Worm (Caenorhabditis elegans) whole organism, young adult: ENCODE data around the gene H03G16.7.

Experiments
- B0019.2 ChIP-seq: fragments of 200-800 bp; sonication (Bioruptor generic); conservative IDR thresholded peaks from 2 replicates; pipeline ENCODE4 v1.3.6; 2022; ENCODE audit warnings: missing genetic modification reagents, missing genetic modification characterization, missing compliant biosample characterization
- B0336.3 ChIP-seq: fragments of 200-800 bp; sonication (Bioruptor generic); IDR thresholded peaks from 2 replicates; pipeline ENCODE4 v1.3.6; 2022; ENCODE audit warnings: missing genetic modification characterization, missing compliant biosample characterization
- D2030.7 ChIP-seq: fragments of 200-800 bp; sonication (Bioruptor generic); IDR thresholded peaks from 2 replicates; pipeline ENCODE4 v1.3.6; 2022; ENCODE audit warnings: missing genetic modification reagents, missing genetic modification characterization, missing compliant biosample characterization
- F10E7.11 ChIP-seq: sonication (generic microtip); optimal IDR thresholded peaks from 2 replicates; lab custom pipeline; 2017; ENCODE audit warnings: mild to moderate bottlenecking, missing genetic modification characterization, moderate library complexity, missing compliant biosample characterization
- F23B12.7 ChIP-seq: sonication (generic microtip); optimal IDR thresholded peaks from 2 replicates; lab custom pipeline; 2017; ENCODE audit warnings: missing genetic modification characterization, mild to moderate bottlenecking, missing compliant biosample characterization, antibody characterized with exemption, moderate library complexity; ENCODE audit not compliant: insufficient read depth
- F39B2.1 ChIP-seq: fragments of 200-800 bp; sonication (Bioruptor generic); IDR thresholded peaks from 2 replicates; pipeline ENCODE4 v1.3.6; 2022; ENCODE audit warnings: missing genetic modification reagents, missing genetic modification characterization, missing compliant biosample characterization
- F57C9.4 ChIP-seq: sonication (generic microtip); optimal IDR thresholded peaks from 2 replicates; lab custom pipeline; 2017; ENCODE audit warnings: mild to moderate bottlenecking, missing genetic modification characterization, missing compliant biosample characterization
- Y53G8AR.9 ChIP-seq: fragments of 200-800 bp; sonication (Bioruptor generic); conservative IDR thresholded peaks from 2 replicates; pipeline ENCODE4 v1.3.6; 2022; ENCODE audit warnings: missing genetic modification reagents, missing genetic modification characterization, missing compliant biosample characterization
- Y79H2A.3 ChIP-seq: fragments of 200-800 bp; sonication (Bioruptor generic); conservative IDR thresholded peaks from 2 replicates; pipeline ENCODE4 v1.3.6; 2022; ENCODE audit warnings: missing genetic modification reagents, missing genetic modification characterization, missing compliant biosample characterization
- Y95B8A.8 ChIP-seq: fragments of 200-800 bp; sonication (Bioruptor generic); IDR thresholded peaks from 2 replicates; pipeline ENCODE4 v1.3.6; 2022; ENCODE audit warnings: missing genetic modification reagents, missing genetic modification characterization, missing compliant biosample characterization
- aptf-2 ChIP-seq: fragments of 200-800 bp; sonication (Bioruptor generic); conservative IDR thresholded peaks from 2 replicates; pipeline ENCODE4 v1.3.6; 2022; ENCODE audit warnings: missing genetic modification reagents, missing genetic modification characterization, missing compliant biosample characterization
- aptf-3 ChIP-seq: fragments of 200-800 bp; sonication (Bioruptor generic); IDR thresholded peaks from 2 replicates; pipeline ENCODE4 v1.3.6; 2022; ENCODE audit warnings: missing genetic modification characterization, missing compliant biosample characterization
- attf-3 ChIP-seq: fragments of 200-800 bp; sonication (Bioruptor generic); conservative IDR thresholded peaks from 2 replicates; pipeline ENCODE4 v1.3.6; 2022; ENCODE audit warnings: missing genetic modification reagents, missing genetic modification characterization, missing compliant biosample characterization
- attf-5 ChIP-seq: fragments of 200-800 bp; sonication (Bioruptor generic); optimal IDR thresholded peaks from 2 replicates; lab custom pipeline; 2018; ENCODE audit warnings: mild to moderate bottlenecking, missing genetic modification characterization, missing compliant biosample characterization
- attf-6 ChIP-seq: fragments of 200-800 bp; sonication (Bioruptor generic); IDR thresholded peaks from 2 replicates; pipeline ENCODE4 v1.3.6; 2022; ENCODE audit warnings: missing genetic modification reagents, missing genetic modification characterization, missing compliant biosample characterization
- bed-1 ChIP-seq: fragments of 200-800 bp; sonication (Bioruptor generic); IDR thresholded peaks from 2 replicates; pipeline ENCODE4 v1.3.6; 2022; ENCODE audit warnings: missing genetic modification reagents, missing genetic modification characterization, missing compliant biosample characterization
- cebp-1 ChIP-seq, 2 experiments: fragments of 200-800 bp in 1 of 2; sonication (Bioruptor generic) in 1 of 2; sonication (generic microtip) in 1 of 2; IDR thresholded peaks in 1 of 2; optimal IDR thresholded peaks in 1 of 2; 2 replicates each; pipeline versions ENCODE4 v1.3.6 to Lab custom; 2017 to 2022; ENCODE audit warnings: missing compliant biosample characterization in 2 of 2, missing genetic modification characterization in 2 of 2, mild to moderate bottlenecking in 1 of 2, missing genetic modification reagents in 1 of 2, moderate library complexity in 1 of 2
- ceh-27 ChIP-seq: fragments of 200-800 bp; sonication (Bioruptor generic); optimal IDR thresholded peaks from 2 replicates; lab custom pipeline; 2018; ENCODE audit warnings: mild to moderate bottlenecking, missing genetic modification characterization, moderate library complexity, missing compliant biosample characterization
- ceh-91 ChIP-seq: fragments of 200-800 bp; sonication (Bioruptor generic); IDR thresholded peaks from 2 replicates; pipeline ENCODE4 v1.3.6; 2022; ENCODE audit warnings: missing genetic modification reagents, missing genetic modification characterization, missing compliant biosample characterization
- die-1 ChIP-seq: sonication (generic microtip); optimal IDR thresholded peaks from 2 replicates; lab custom pipeline; 2016; ENCODE audit warnings: missing genotype, mild to moderate bottlenecking, missing genetic modification characterization, missing compliant biosample characterization
- dox-1 ChIP-seq: fragments of 200-800 bp; sonication (Bioruptor generic); IDR thresholded peaks from 2 replicates; pipeline ENCODE4 v1.3.6; 2022; ENCODE audit warnings: missing genetic modification reagents, missing genetic modification characterization, missing compliant biosample characterization
- efl-1 ChIP-seq: fragments of 150-350 bp; optimal IDR thresholded peaks from 2 replicates; lab custom pipeline; 2014; ENCODE audit warnings: missing biosample characterization, missing genetic modification reagents, missing genetic modification characterization
- egl-44 ChIP-seq: fragments of 200-800 bp; sonication (Bioruptor generic); IDR thresholded peaks from 2 replicates; pipeline ENCODE4 v1.3.6; 2022; ENCODE audit warnings: missing genetic modification reagents, missing genetic modification characterization, missing compliant biosample characterization
- ekl-4 ChIP-seq: fragments of 200-800 bp; sonication (Bioruptor generic); IDR thresholded peaks from 2 replicates; pipeline ENCODE4 v1.3.6; 2022; ENCODE audit warnings: missing genetic modification reagents, missing genetic modification characterization, missing compliant biosample characterization
- hmg-20 ChIP-seq: fragments of 200-800 bp; sonication (Bioruptor generic); IDR thresholded peaks from 2 replicates; pipeline ENCODE4 v1.3.6; 2022; ENCODE audit warnings: missing genetic modification reagents, missing genetic modification characterization, missing compliant biosample characterization
- hrde-1 ChIP-seq: sonication (generic microtip); optimal IDR thresholded peaks from 2 replicates; lab custom pipeline; 2016; ENCODE audit warnings: missing genetic modification characterization, mild to moderate bottlenecking, missing compliant biosample characterization, moderate library complexity, missing genotype, missing genetic modification reagents, borderline replicate concordance
- lir-1 ChIP-seq: fragments of 200-800 bp; sonication (Bioruptor generic); conservative IDR thresholded peaks from 2 replicates; pipeline ENCODE4 v1.3.6; 2022; ENCODE audit warnings: missing genetic modification reagents, missing genetic modification characterization, missing compliant biosample characterization
- madf-10 ChIP-seq: sonication (generic microtip); optimal IDR thresholded peaks from 2 replicates; lab custom pipeline; 2016; ENCODE audit warnings: mild to moderate bottlenecking, missing genetic modification characterization, missing compliant biosample characterization
- madf-6 ChIP-seq: fragments of 200-800 bp; sonication (Bioruptor generic); IDR thresholded peaks from 2 replicates; pipeline ENCODE4 v1.3.6; 2022; ENCODE audit warnings: missing genetic modification reagents, missing genetic modification characterization, missing compliant biosample characterization
- madf-8 ChIP-seq: fragments of 200-800 bp; sonication (Bioruptor generic); conservative IDR thresholded peaks from 2 replicates; pipeline ENCODE4 v1.3.6; 2022; ENCODE audit warnings: missing genetic modification reagents, missing genetic modification characterization, missing compliant biosample characterization
- mes-4 ChIP-seq: sonication (generic microtip); optimal IDR thresholded peaks from 2 replicates; lab custom pipeline; 2016; ENCODE audit warnings: missing genotype, missing genetic modification characterization, missing compliant biosample characterization
- nfya-2 ChIP-seq: fragments of 200-800 bp; sonication (Bioruptor generic); IDR thresholded peaks from 2 replicates; pipeline ENCODE4 v1.3.6; 2022; ENCODE audit warnings: missing genetic modification reagents, missing genetic modification characterization, missing compliant biosample characterization
- nhr-90 ChIP-seq: sonication (generic microtip); optimal IDR thresholded peaks from 2 replicates; lab custom pipeline; 2016; ENCODE audit warnings: missing genotype, mild to moderate bottlenecking, missing genetic modification characterization, missing compliant biosample characterization
- pha-4 ChIP-seq: fragments of 150-350 bp; sonication (generic microtip); optimal IDR thresholded peaks from 2 replicates; lab custom pipeline; 2014; ENCODE audit warnings: missing biosample characterization, missing genetic modification reagents, missing genetic modification characterization
- rcor-1 ChIP-seq: fragments of 200-800 bp; sonication (Bioruptor generic); IDR thresholded peaks from 2 replicates; pipeline ENCODE4 v1.3.6; 2022; ENCODE audit warnings: missing genetic modification reagents, missing genetic modification characterization, missing compliant biosample characterization
- rec-8 ChIP-seq, 2 experiments: sonication (generic microtip); optimal IDR thresholded peaks; 2 replicates each; lab custom pipeline; 2016; ENCODE audit warnings: mild to moderate bottlenecking in 2 of 2, missing genetic modification characterization in 2 of 2, missing genetic modification reagents in 2 of 2, missing genotype in 2 of 2, missing biosample characterization in 1 of 2, missing compliant biosample characterization in 1 of 2, moderate library complexity in 1 of 2
- snpc-4 ChIP-seq, 5 experiments: fragments of 150-350 bp in 1 of 5; sonication (generic microtip) in 4 of 5; optimal IDR thresholded peaks; 2 replicates each; lab custom pipeline; 2014 to 2018; ENCODE audit warnings: missing genetic modification characterization in 5 of 5, missing biosample characterization in 3 of 5, antibody characterized with exemption in 2 of 5, mild to moderate bottlenecking in 2 of 5, missing compliant biosample characterization in 2 of 5, missing genotype in 2 of 5, moderate library complexity in 2 of 5, missing genetic modification reagents in 1 of 5
- sptf-2 ChIP-seq: fragments of 200-800 bp; sonication (Bioruptor generic); optimal IDR thresholded peaks from 2 replicates; lab custom pipeline; 2018; ENCODE audit warnings: mild to moderate bottlenecking, missing genetic modification characterization, missing compliant biosample characterization
- tlf-1 ChIP-seq: fragments of 200-800 bp; sonication (Bioruptor generic); optimal IDR thresholded peaks from 2 replicates; lab custom pipeline; 2018; ENCODE audit warnings: mild to moderate bottlenecking, missing genetic modification characterization, missing compliant biosample characterization
- ztf-18 ChIP-seq: sonication (generic microtip); optimal IDR thresholded peaks from 2 replicates; lab custom pipeline; 2016; ENCODE audit warnings: missing genotype, mild to moderate bottlenecking, missing genetic modification characterization, missing compliant biosample characterization
- ztf-25 ChIP-seq: fragments of 200-800 bp; sonication (Bioruptor generic); IDR thresholded peaks from 2 replicates; pipeline ENCODE4 v1.3.6; 2022; ENCODE audit warnings: missing genetic modification reagents, missing genetic modification characterization, missing compliant biosample characterization
- ztf-6 ChIP-seq: fragments of 200-800 bp; sonication (Bioruptor generic); IDR thresholded peaks from 2 replicates; pipeline ENCODE4 v1.3.6; 2022; ENCODE audit warnings: missing genetic modification reagents, missing genetic modification characterization, missing compliant biosample characterization

The H03G16.7 gene

DNA sequence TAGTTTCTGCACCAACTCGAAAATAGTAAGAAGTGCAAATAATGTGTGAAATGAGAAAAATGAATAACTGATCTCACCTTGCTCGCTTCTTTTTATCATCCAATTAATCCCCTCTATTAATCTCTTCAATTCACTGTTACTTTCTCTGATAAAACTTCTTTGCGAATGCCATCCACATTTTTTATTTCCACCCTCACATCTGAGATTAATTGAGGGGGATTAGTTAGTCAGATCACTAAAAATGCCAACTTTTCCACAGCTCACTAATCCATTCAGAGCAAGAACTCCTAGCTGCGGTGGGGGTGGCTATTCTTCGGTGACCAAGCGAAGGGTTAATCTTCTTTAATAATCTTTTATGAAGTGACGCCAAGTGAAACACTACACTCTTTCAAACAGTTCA is 21.0 kb downstream of the H03G16.7 start, which contains the start of gene dsc-1:
dsc-1 (minus strand) TSS at position 46 of the 400 bp plus-strand sequence.
- TF ChIP-seq ztf-18 (tag; lab: Kevin White, UChicago) (no peak), ceh-91 (no peak), cebp-1 (GFP tag; IDR thresholded peaks at IDR 0.05; lab: Robert Waterston, UW) (no peak), cebp-1 (tag; optimal IDR thresholded peaks at IDR 0.05; lab: Kevin White, UChicago) (no peak), rec-8 (tag; optimal IDR thresholded peaks at IDR 0.05; lab: Kevin White, UChicago) (no peak), bed-1 (GFP tag; lab: Robert Waterston, UW) (no peak), madf-10 (tag; lab: Kevin White, UChicago) (no peak), madf-8 (GFP tag; lab: Robert Waterston, UW) (no peak), rcor-1 (no peak), nfya-2 (no peak), attf-5 (GFP tag; lab: Kevin White, UChicago) (no peak), madf-6 (GFP tag; lab: Robert Waterston, UW) (no peak), D2030.7 (GFP tag; lab: Robert Waterston, UW) (no peak), ztf-25 (no peak), Y95B8A.8 (no peak), aptf-2 (GFP tag; lab: Robert Waterston, UW) (no peak)

DNA sequence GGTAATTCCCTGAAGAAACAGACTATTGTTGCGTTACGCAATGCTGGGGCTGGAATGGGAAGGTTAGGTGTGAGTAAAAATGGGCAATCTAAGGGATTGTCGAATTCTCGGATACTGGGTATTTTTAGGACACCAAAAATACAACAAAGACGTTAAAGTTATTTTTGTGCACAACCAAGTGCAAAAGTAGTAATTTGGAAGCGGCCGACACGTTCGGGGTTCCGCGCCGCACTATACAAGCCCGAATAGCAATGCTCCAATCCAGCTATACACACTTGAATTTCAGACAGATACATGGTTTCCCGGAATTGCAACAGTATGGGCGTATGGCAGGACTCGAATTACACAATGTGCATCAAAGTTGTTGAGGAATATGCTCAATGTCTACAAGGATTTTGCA is 27.8 kb downstream of the H03G16.7 start:
- TF ChIP-seq hrde-1 (tag; lab: Kevin White, UChicago), result no peak
- TF ChIP-seq ceh-27 (GFP tag; lab: Kevin White, UChicago), result no peak
- no peak for TF ChIP-seq attf-3 (GFP tag; lab: Robert Waterston, UW)
- TF ChIP-seq snpc-4 (GFP tag; optimal IDR thresholded peaks at IDR 0.05; lab: Kevin White, UChicago), result no peak
- peak in 2 of 4 experiments; percentile 54 to 75 for TF ChIP-seq snpc-4 (tag; optimal IDR thresholded peaks at IDR 0.05; lab: Kevin White, UChicago)
- no peak for TF ChIP-seq sptf-2 (GFP tag; lab: Kevin White, UChicago)
- TF ChIP-seq hmg-20, result no peak

DNA sequence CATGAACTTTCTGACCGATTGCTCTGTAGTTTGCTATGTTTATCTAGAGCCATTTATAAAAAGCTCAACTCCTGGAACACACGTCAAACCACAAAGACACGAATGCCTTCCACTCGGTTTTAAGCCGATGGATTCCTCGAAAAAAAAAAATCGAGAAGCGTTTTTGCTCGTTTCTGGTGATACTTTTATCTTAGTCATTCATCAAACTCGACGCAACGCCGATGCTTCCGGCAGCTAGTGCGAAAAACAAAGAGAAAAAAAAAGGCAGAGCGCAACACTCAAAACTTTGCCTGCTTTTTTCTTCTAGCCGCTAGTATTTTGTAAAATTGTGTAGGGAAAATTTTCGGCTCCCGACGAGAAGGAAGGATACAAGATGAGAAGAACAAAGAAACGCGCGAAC is 28.2 kb downstream of the H03G16.7 start:
- no peak for TF ChIP-seq F23B12.7 (tag; lab: Kevin White, UChicago)
- no peak for TF ChIP-seq Y79H2A.3 (GFP tag; lab: Robert Waterston, UW)
- no peak for TF ChIP-seq egl-44 (GFP tag; lab: Robert Waterston, UW)
- no peak for TF ChIP-seq B0019.2
- no peak for TF ChIP-seq die-1 (tag; lab: Kevin White, UChicago)
- TF ChIP-seq tlf-1, result no peak
- TF ChIP-seq lir-1 (GFP tag; lab: Robert Waterston, UW), result no peak
- no peak for TF ChIP-seq nhr-90 (tag; lab: Kevin White, UChicago)
- no peak for TF ChIP-seq aptf-3 (GFP tag; lab: Robert Waterston, UW)
- TF ChIP-seq sptf-2 (GFP tag; lab: Kevin White, UChicago), result no peak

ce11 chrX:15026008-15026407 is 29.8 kb downstream of the H03G16.7 start, which contains the start of gene seb-3:
seb-3 (plus strand) TSS chrX:15026308.
- TF ChIP-seq madf-8 (GFP tag; lab: Robert Waterston, UW) (no peak), mes-4 (tag; lab: Kevin White, UChicago) (no peak), ceh-27 (GFP tag; lab: Kevin White, UChicago) (no peak), F10E7.11 (no peak), pha-4 (tag; lab: Kevin White, UChicago) (no peak), attf-6 (GFP tag; lab: Robert Waterston, UW) (no peak), Y53G8AR.9 (GFP tag; lab: Robert Waterston, UW) (no peak), F39B2.1 (GFP tag; lab: Robert Waterston, UW) (no peak), F57C9.4 (no peak), ekl-4 (GFP tag; lab: Robert Waterston, UW) (no peak), B0336.3 (GFP tag; lab: Robert Waterston, UW) (no peak), egl-44 (GFP tag; lab: Robert Waterston, UW) (no peak), dox-1 (GFP tag; lab: Robert Waterston, UW) (no peak), efl-1 (GFP tag; lab: Kevin White, UChicago) (no peak), ztf-6 (GFP tag; lab: Robert Waterston, UW) (no peak), ztf-18 (tag; lab: Kevin White, UChicago) (no peak)
- TF ChIP-seq, all 124 proteins: peak for 0
